Fruit fly (Drosophila melanogaster): ENCODE measurements around the gene CG6511.
A peak's percentile ranks its signal among the peaks of the same experiment; 100 is the strongest.

DNA sequence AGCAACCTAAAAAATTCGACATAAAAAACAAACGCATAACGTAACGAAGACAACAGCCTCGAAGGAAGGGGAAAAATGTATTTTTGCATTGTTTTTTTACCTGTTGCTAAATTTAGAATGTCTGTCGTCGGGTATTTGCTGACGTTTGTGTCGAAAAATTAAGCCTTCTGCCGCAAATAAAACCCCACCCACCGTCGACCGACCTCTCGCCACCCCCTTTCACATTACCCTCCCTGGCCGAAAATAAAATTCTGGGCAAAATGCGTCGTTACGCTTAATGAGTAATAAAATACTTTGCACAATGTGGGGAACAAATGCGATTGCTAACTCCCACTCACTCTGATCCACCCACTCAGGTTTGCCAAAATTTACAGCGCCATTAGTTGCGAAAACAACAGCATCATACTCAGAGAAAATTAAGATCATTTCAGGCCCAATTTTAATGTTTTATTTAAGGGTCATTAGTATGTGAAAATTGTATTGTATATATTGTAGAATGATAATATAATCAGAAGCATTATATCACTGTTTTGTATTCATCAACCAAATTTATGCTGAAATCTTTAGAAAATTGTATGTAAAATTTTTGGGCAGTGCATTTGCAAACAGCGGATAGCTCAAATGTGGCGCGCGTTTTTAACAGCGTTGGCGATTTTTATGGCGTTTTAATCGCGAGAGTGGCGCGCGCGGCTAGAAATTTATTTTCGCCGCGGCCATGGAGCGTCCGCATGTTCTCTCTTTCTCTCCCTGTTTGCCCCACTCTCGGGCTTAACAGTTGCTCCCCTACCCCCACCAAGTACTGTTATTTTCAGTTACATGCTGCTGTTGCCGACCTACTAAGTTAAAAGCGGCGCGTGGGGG lies 48.7 kb upstream of the CG6511 start:
- peak; percentile 63 for TF ChIP-seq Hnf4 (GFP tag; optimal IDR thresholded peaks at IDR 0.05)
- no peak for TF ChIP-seq Abd-B (GFP tag; optimal IDR thresholded peaks at IDR 0.05)
- peak; percentile 61 for TF ChIP-seq psq (GFP tag; optimal IDR thresholded peaks at IDR 0.05)
- TF ChIP-seq Mio (GFP tag; optimal IDR thresholded peaks at IDR 0.05), result no peak
- peak; percentile 83 for TF ChIP-seq fru (GFP tag; optimal IDR thresholded peaks at IDR 0.05)
- no peak for TF ChIP-seq lola (GFP tag; optimal IDR thresholded peaks at IDR 0.05)
- TF ChIP-seq Myc (optimal IDR thresholded peaks at IDR 0.05), result peak; percentile 53
